Fruit fly (Drosophila melanogaster) whole organism, adult: ENCODE measurements around the gene Cpr65Ec.

Source experiments
- CG11617 ChIP-seq: fragments of 200-800 bp; sonication (Bioruptor generic); optimal IDR thresholded peaks from 2 replicates; lab custom pipeline; 2017; ENCODE audit warnings: mild to moderate bottlenecking, missing biosample characterization, missing genetic modification reagents, missing genetic modification characterization
- CG12768 ChIP-seq: fragments of 200-800 bp; sonication (Bioruptor generic); optimal IDR thresholded peaks from 2 replicates; lab custom pipeline; 2017; ENCODE audit warnings: missing biosample characterization, missing genetic modification characterization, mild to moderate bottlenecking, moderate library complexity, missing genetic modification reagents
- CG14711 ChIP-seq: fragments of 200-800 bp; sonication (Bioruptor generic); optimal IDR thresholded peaks from 2 replicates; lab custom pipeline; 2018; ENCODE audit warnings: missing biosample characterization, mild to moderate bottlenecking, missing genetic modification characterization, moderate library complexity
- CG33017 ChIP-seq: fragments of 200-800 bp; sonication (Bioruptor generic); optimal IDR thresholded peaks from 2 replicates; lab custom pipeline; 2018; ENCODE audit warnings: missing biosample characterization, mild to moderate bottlenecking, missing genetic modification characterization, moderate library complexity
- CG5204 ChIP-seq: fragments of 200-800 bp; sonication (Bioruptor generic); optimal IDR thresholded peaks from 2 replicates; lab custom pipeline; 2016; ENCODE audit warnings: missing biosample characterization, missing genetic modification characterization
- CG7045 ChIP-seq: fragments of 200-800 bp; sonication (Bioruptor generic); optimal IDR thresholded peaks from 2 replicates; lab custom pipeline; 2017; ENCODE audit warnings: missing biosample characterization, mild to moderate bottlenecking, missing genetic modification characterization
- Mnt ChIP-seq: fragments of 200-800 bp; sonication (Bioruptor generic); optimal IDR thresholded peaks from 2 replicates; lab custom pipeline; 2016; ENCODE audit warnings: missing biosample characterization, mild to moderate bottlenecking, missing genetic modification characterization
- toe ChIP-seq: fragments of 200-800 bp; sonication (Bioruptor generic); optimal IDR thresholded peaks from 2 replicates; lab custom pipeline; 2016; ENCODE audit warnings: missing biosample characterization, missing genetic modification characterization

DNA sequence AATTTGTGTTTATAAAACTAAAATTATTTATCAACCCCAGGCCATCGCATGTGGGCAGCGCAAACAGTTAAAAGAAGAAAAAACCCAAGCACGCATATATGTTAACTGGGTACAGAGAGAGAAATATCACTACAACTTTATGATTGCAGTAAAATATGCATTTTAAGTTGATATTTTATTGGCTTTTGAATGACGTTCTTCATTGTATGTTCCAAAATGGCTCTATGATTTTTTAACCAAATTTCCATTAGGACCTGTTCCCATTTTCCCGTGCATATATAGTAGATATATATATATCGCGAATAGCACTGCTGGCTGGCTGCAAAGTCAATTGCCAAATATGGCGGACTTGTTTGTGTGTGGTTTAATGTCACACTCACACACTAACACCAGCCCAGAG is 3.5 kb downstream of the Cpr65Ec start:
- TF ChIP-seq CG11617 (GFP tag; lab: Kevin White, UChicago) (no peak), toe (GFP tag; lab: Kevin White, UChicago) (no peak), Mnt (GFP tag; lab: Kevin White, UChicago) (no peak), CG14711 (tag; lab: Kevin White, UChicago) (no peak), CG33017 (tag; lab: Kevin White, UChicago) (no peak), CG12768 (no peak), CG7045 (GFP tag; lab: Kevin White, UChicago) (no peak), CG5204 (no peak)
